Worm (Caenorhabditis elegans): ENCODE results near the gene dot-1.4.
A peak's percentile ranks its signal among the peaks of the same experiment; 100 is the strongest.

dot-1.4 gene

DNA sequence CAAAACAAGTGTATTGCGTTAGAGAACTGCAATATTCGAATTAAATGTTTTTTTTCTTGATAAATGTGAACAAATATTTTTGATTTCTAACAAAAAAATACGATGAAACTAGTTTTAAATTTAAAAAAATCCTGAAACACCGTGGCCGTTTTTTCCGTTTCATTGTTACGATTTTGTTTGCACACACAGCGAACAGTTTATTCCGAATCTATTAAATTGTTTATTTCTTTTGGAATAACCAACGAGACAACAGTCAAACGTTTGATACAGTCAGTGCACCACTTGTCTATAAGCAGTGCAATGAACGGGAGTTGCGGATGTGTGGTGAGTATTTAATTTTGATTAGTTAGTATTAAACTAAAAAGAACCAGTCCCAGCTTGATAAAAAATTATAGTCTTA lies 14.8 kb downstream of the dot-1.4 start, which contains the start of gene Y62H9A.13:
TSS of gene Y62H9A.13 (plus strand) at position 301 of the 400 bp plus-strand sequence.
- no peak for TF ChIP-seq tra-1 (GFP tag; IDR thresholded peaks at IDR 0.05)
- TF ChIP-seq mep-1 (tag; optimal IDR thresholded peaks at IDR 0.05) = no peak

DNA sequence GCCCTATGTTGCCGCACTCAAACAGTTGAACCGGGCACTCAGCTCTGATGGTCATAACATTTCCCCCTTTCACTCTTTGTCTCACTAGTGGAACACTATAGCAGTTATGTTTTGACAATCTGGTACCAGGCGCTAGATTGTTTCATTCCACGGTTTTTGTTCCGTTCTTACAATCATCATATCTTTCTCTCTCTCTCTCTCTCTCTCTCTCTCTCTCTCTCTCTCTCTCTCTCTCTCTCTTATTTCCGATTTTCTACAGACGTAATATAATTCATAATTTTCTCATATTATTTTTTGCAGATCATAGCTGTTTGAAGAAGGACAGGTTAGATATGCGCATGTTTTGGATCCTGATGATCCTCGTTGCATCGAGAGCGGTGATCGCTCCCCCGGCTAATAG lies 17.6 kb downstream of the dot-1.4 start, which contains the start of gene Y62H9A.12:
TSS of gene Y62H9A.12 (plus strand) at position 301 of the 400 bp plus-strand sequence.
- TF ChIP-seq madf-9 (GFP tag; conservative IDR thresholded peaks at IDR 0.05) (no peak), hlh-11 (tag; optimal IDR thresholded peaks at IDR 0.05) (no peak), ceh-62 (tag; optimal IDR thresholded peaks at IDR 0.05) (no peak), dve-1 (tag; optimal IDR thresholded peaks at IDR 0.05; ENCODE audit: insufficient read depth) (no peak), hmg-1.1 (GFP tag; IDR thresholded peaks at IDR 0.05) (no peak), zfp-2 (tag; optimal IDR thresholded peaks at IDR 0.05) (no peak), madf-5 (GFP tag; IDR thresholded peaks at IDR 0.05) (no peak), set-16 (GFP tag; IDR thresholded peaks at IDR 0.05) (no peak), mxl-2 (GFP tag; conservative IDR thresholded peaks at IDR 0.05) (no peak), egl-43 (GFP tag; IDR thresholded peaks at IDR 0.05) (no peak), mes-2 (tag; optimal IDR thresholded peaks at IDR 0.05; ENCODE audit: poor library complexity, severe bottlenecking) (no peak), saeg-2 (GFP tag; IDR thresholded peaks at IDR 0.05) (no peak), daf-8 (GFP tag; IDR thresholded peaks at IDR 0.05) (no peak), spr-1 (tag; optimal IDR thresholded peaks at IDR 0.05) (no peak), F37D6.2 (tag; optimal IDR thresholded peaks at IDR 0.05) (no peak)

DNA sequence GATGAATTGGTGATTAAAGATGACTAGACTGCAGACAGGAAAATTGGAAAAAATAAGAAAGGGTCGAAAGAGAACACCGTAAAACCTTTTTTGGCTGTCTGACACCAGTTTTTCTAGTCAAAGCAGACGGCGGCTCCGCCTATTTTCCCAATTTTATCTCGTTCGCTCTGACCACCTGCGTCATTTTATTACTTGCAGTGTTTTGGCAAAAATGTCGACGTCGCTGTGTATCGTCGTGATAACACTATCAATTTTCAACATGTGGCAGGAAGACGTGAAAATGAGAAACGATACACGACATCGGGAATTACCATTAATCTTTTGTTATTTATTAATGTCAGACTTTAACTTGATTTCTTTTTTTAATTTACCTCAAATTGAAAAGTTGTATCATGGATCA lies 21.4 kb downstream of the dot-1.4 start, which contains the start of gene Y62H9A.15:
TSS of gene Y62H9A.15 (minus strand) at position 100 of the 400 bp plus-strand sequence.
- TF ChIP-seq lin-29 (GFP tag; IDR thresholded peaks at IDR 0.05) = no peak
- peak; percentile 17 for TF ChIP-seq pqm-1 (tag; optimal IDR thresholded peaks at IDR 0.05)
- no peak for TF ChIP-seq nhr-76 (tag; optimal IDR thresholded peaks at IDR 0.05)
- TF ChIP-seq egl-43 (GFP tag; IDR thresholded peaks at IDR 0.05) = no peak
- TF ChIP-seq nhr-10 (tag; optimal IDR thresholded peaks at IDR 0.05) = no peak
- no peak for TF ChIP-seq lin-15B (tag; optimal IDR thresholded peaks at IDR 0.05)
- no peak for TF ChIP-seq daf-16 (GFP tag; optimal IDR thresholded peaks at IDR 0.05)
- TF ChIP-seq daf-16 (tag; optimal IDR thresholded peaks at IDR 0.05) = peak; percentile 58
- TF ChIP-seq mdl-1 (tag; optimal IDR thresholded peaks at IDR 0.05) = peak in 1 of 2 experiments; percentile 25
- TF ChIP-seq aha-1 (tag) = peak; percentile 6
- peak; percentile 18 for TF ChIP-seq dve-1 (tag; optimal IDR thresholded peaks at IDR 0.05; ENCODE audit: insufficient read depth)
- peak; percentile 19 for TF ChIP-seq nhr-28 (tag; optimal IDR thresholded peaks at IDR 0.05)
- TF ChIP-seq zip-11 (GFP tag; IDR thresholded peaks at IDR 0.05) = no peak
- TF ChIP-seq dmd-6 (GFP tag; IDR thresholded peaks at IDR 0.05) = peak; percentile 33; the same call in 1 of the 2 replicates
- TF ChIP-seq hlh-11 (tag; optimal IDR thresholded peaks at IDR 0.05) = peak; percentile 28
- no peak for TF ChIP-seq jun-1 (tag; optimal IDR thresholded peaks at IDR 0.05)

DNA sequence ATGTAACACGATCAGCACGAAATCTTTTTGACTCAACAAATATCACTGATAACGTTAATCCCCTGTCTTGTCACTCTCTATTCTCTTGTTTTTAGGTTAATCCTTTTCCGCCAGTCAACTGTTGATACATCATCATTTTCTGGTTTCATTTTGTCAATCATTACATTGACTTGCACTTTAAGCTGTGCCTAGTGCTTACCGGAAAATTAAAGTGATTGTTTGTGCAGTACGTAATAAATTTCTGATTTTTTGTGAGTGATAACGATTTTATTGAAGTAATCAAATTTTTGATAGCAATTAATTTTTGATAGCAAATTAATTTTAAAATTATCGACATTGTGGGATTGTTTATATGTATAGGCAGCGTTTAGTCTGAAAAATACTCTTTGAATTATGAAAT lies 22.3 kb downstream of the dot-1.4 start:
- no peak for TF ChIP-seq duxl-1 (tag; optimal IDR thresholded peaks at IDR 0.05; ENCODE audit: poor library complexity)
- peak; percentile 89 for TF ChIP-seq pqm-1 (tag; optimal IDR thresholded peaks at IDR 0.05)
- TF ChIP-seq dve-1 (tag; optimal IDR thresholded peaks at IDR 0.05; ENCODE audit: insufficient read depth) = peak; percentile 62
- no peak for TF ChIP-seq fkh-10 (GFP tag; optimal IDR thresholded peaks at IDR 0.05)
- no peak for TF ChIP-seq lir-3 (tag; optimal IDR thresholded peaks at IDR 0.05)
- peak; percentile 67 for TF ChIP-seq dmd-6 (GFP tag; IDR thresholded peaks at IDR 0.05)
- TF ChIP-seq tra-1 (GFP tag; IDR thresholded peaks at IDR 0.05) = peak; percentile 55; the same call in 1 of the 2 replicates
- no peak for TF ChIP-seq nhr-42 (GFP tag; IDR thresholded peaks at IDR 0.05)
- no peak for TF ChIP-seq daf-16 (GFP tag; optimal IDR thresholded peaks at IDR 0.05)
- TF ChIP-seq daf-16 (tag; optimal IDR thresholded peaks at IDR 0.05) = peak; percentile 94
- no peak for TF ChIP-seq madf-5 (GFP tag; IDR thresholded peaks at IDR 0.05)
- no peak for TF ChIP-seq unc-62 (GFP tag; optimal IDR thresholded peaks at IDR 0.05 in 1 of 2)
- no peak for TF ChIP-seq unc-62 (tag; optimal IDR thresholded peaks at IDR 0.05)
- no peak for TF ChIP-seq aha-1 (tag)
- TF ChIP-seq mdl-1 (tag; optimal IDR thresholded peaks at IDR 0.05) = no peak
- no peak for TF ChIP-seq fos-1 (tag; optimal IDR thresholded peaks at IDR 0.05)
- no peak for TF ChIP-seq mes-2 (tag; optimal IDR thresholded peaks at IDR 0.05; ENCODE audit: poor library complexity, severe bottlenecking)
- TF ChIP-seq snpc-4 (tag; optimal IDR thresholded peaks at IDR 0.05) = no peak
- TF ChIP-seq mep-1 (tag; optimal IDR thresholded peaks at IDR 0.05) = no peak
- TF ChIP-seq ZK546.5 (tag; optimal IDR thresholded peaks at IDR 0.05) = no peak
- no peak for TF ChIP-seq mxl-3 (GFP tag; optimal IDR thresholded peaks at IDR 0.05)
- no peak for TF ChIP-seq snpc-1.2 (GFP tag; IDR thresholded peaks at IDR 0.05)
- no peak for TF ChIP-seq daf-19 (GFP tag; conservative IDR thresholded peaks at IDR 0.05)
- no peak for TF ChIP-seq ctbp-1 (GFP tag; IDR thresholded peaks at IDR 0.05)
- TF ChIP-seq Y48G9A.11 (GFP tag; IDR thresholded peaks at IDR 0.05) = no peak
- no peak for TF ChIP-seq ceh-44 (GFP tag; IDR thresholded peaks at IDR 0.05)
- TF ChIP-seq nhr-10 (tag; optimal IDR thresholded peaks at IDR 0.05) = no peak
